Fruit fly (Drosophila melanogaster) whole organism, adult: ENCODE results near the gene CG6937.

Experiments
- CG11617 ChIP-seq: fragments of 200-800 bp; sonication (Bioruptor generic); optimal IDR thresholded peaks from 2 replicates; lab custom pipeline; 2017; ENCODE audit warnings: mild to moderate bottlenecking, missing biosample characterization, missing genetic modification reagents, missing genetic modification characterization
- CG12768 ChIP-seq: fragments of 200-800 bp; sonication (Bioruptor generic); optimal IDR thresholded peaks from 2 replicates; lab custom pipeline; 2017; ENCODE audit warnings: missing biosample characterization, missing genetic modification characterization, mild to moderate bottlenecking, moderate library complexity, missing genetic modification reagents
- CG14711 ChIP-seq: fragments of 200-800 bp; sonication (Bioruptor generic); optimal IDR thresholded peaks from 2 replicates; lab custom pipeline; 2018; ENCODE audit warnings: missing biosample characterization, mild to moderate bottlenecking, missing genetic modification characterization, moderate library complexity
- CG1620 ChIP-seq: fragments of 200-800 bp; sonication (Bioruptor generic); optimal IDR thresholded peaks from 2 replicates; lab custom pipeline; 2016; ENCODE audit warnings: missing biosample characterization, missing genetic modification characterization
- CG33017 ChIP-seq: fragments of 200-800 bp; sonication (Bioruptor generic); optimal IDR thresholded peaks from 2 replicates; lab custom pipeline; 2018; ENCODE audit warnings: missing biosample characterization, mild to moderate bottlenecking, missing genetic modification characterization, moderate library complexity
- CG5204 ChIP-seq: fragments of 200-800 bp; sonication (Bioruptor generic); optimal IDR thresholded peaks from 2 replicates; lab custom pipeline; 2016; ENCODE audit warnings: missing biosample characterization, missing genetic modification characterization
- CG7045 ChIP-seq: fragments of 200-800 bp; sonication (Bioruptor generic); optimal IDR thresholded peaks from 2 replicates; lab custom pipeline; 2017; ENCODE audit warnings: missing biosample characterization, mild to moderate bottlenecking, missing genetic modification characterization
- CG7101 ChIP-seq: fragments of 200-800 bp; sonication (Bioruptor generic); optimal IDR thresholded peaks from 2 replicates; lab custom pipeline; 2018; ENCODE audit warnings: missing biosample characterization, mild to moderate bottlenecking, missing genetic modification characterization, moderate library complexity
- Clk ChIP-seq: fragments of 200-800 bp; sonication (Bioruptor generic); optimal IDR thresholded peaks from 2 replicates; lab custom pipeline; 2017; ENCODE audit warnings: missing biosample characterization, missing genetic modification characterization
- Crg-1 ChIP-seq: fragments of 200-800 bp; sonication (Bioruptor generic); optimal IDR thresholded peaks from 2 replicates; lab custom pipeline; 2016; ENCODE audit warnings: missing biosample characterization, missing genetic modification characterization
- Hr96 ChIP-seq: fragments of 200-800 bp; sonication (Bioruptor generic); optimal IDR thresholded peaks from 2 replicates; lab custom pipeline; 2016; ENCODE audit warnings: missing biosample characterization, missing genetic modification characterization
- Mnt ChIP-seq: fragments of 200-800 bp; sonication (Bioruptor generic); optimal IDR thresholded peaks from 2 replicates; lab custom pipeline; 2016; ENCODE audit warnings: missing biosample characterization, mild to moderate bottlenecking, missing genetic modification characterization
- bab1 ChIP-seq: fragments of 200-800 bp; sonication (Bioruptor generic); optimal IDR thresholded peaks from 3 replicates; lab custom pipeline; 2019; ENCODE audit warnings: missing biosample characterization, mild to moderate bottlenecking, missing genetic modification characterization, moderate library complexity
- cic ChIP-seq: fragments of 200-800 bp; sonication (Bioruptor generic); optimal IDR thresholded peaks from 2 replicates; lab custom pipeline; 2017; ENCODE audit warnings: missing biosample characterization, mild to moderate bottlenecking, missing genetic modification characterization, moderate library complexity
- cnc ChIP-seq, 2 experiments: fragments of >200 bp; optimal IDR thresholded peaks; 2 replicates each; lab custom pipeline; 2017
- kay ChIP-seq: fragments of 200-800 bp; sonication (Bioruptor generic); peaks from one replicate; lab custom pipeline; 2016; ENCODE audit warnings: missing biosample characterization, missing genetic modification characterization, borderline replicate concordance
- ovo ChIP-seq: fragments of 200-800 bp; sonication (Bioruptor generic); optimal IDR thresholded peaks from 2 replicates; lab custom pipeline; 2016; ENCODE audit warnings: missing biosample characterization, missing genetic modification characterization
- pad ChIP-seq: fragments of 200-800 bp; sonication (Bioruptor generic); optimal IDR thresholded peaks from 3 replicates; lab custom pipeline; 2017; ENCODE audit warnings: missing biosample characterization, missing genetic modification characterization, mild to moderate bottlenecking, moderate library complexity, missing genetic modification reagents
- tj ChIP-seq: fragments of 200-800 bp; sonication (Bioruptor generic); optimal IDR thresholded peaks from 3 replicates; lab custom pipeline; 2017; ENCODE audit warnings: missing biosample characterization, mild to moderate bottlenecking, missing genetic modification characterization, moderate library complexity
- toe ChIP-seq: fragments of 200-800 bp; sonication (Bioruptor generic); optimal IDR thresholded peaks from 2 replicates; lab custom pipeline; 2016; ENCODE audit warnings: missing biosample characterization, missing genetic modification characterization

The CG6937 gene

dm6 chr3R:22584582-22584981, at the start of gene CG6937, which contains the start of gene CG33107:
Gene CG6937, plus strand, starts transcription at chr3R:22584773.
Gene CG33107, minus strand, starts transcription at chr3R:22584718.
- no peak for TF ChIP-seq kay
- TF ChIP-seq Mnt (GFP tag; lab: Kevin White, UChicago) = peak; percentile 97

dm6 chr3R:22535945-22536344, 48.6 kb upstream of the CG6937 start:
- TF ChIP-seq Crg-1 (no peak), cnc (optimal IDR thresholded peaks at IDR 0.05; lab: Kevin White, UChicago) (no peak), cic (no peak), Clk (no peak), tj (GFP tag; lab: Kevin White, UChicago) (no peak), ovo (GFP tag; lab: Kevin White, UChicago) (no peak), CG5204 (no peak), bab1 (no peak), CG12768 (no peak), CG14711 (tag; lab: Kevin White, UChicago) (no peak), toe (GFP tag; lab: Kevin White, UChicago) (no peak), CG7101 (no peak), kay (no peak), CG7045 (no peak), CG1620 (GFP tag; lab: Kevin White, UChicago) (no peak), CG33017 (tag; lab: Kevin White, UChicago) (no peak), pad (no peak), Mnt (GFP tag; lab: Kevin White, UChicago) (no peak), Hr96 (GFP tag; lab: Kevin White, UChicago) (no peak), CG11617 (GFP tag; lab: Kevin White, UChicago) (no peak)

- TF ChIP-seq ovo (GFP tag; lab: Kevin White, UChicago) (no peak), CG1620 (GFP tag; lab: Kevin White, UChicago) (no peak), kay (no peak), CG14711 (tag; lab: Kevin White, UChicago) (no peak), CG11617 (GFP tag; lab: Kevin White, UChicago) (no peak), Crg-1 (no peak), pad (no peak), bab1 (no peak), Mnt (GFP tag; lab: Kevin White, UChicago) (no peak), CG12768 (no peak), cic (no peak), toe (GFP tag; lab: Kevin White, UChicago) (no peak), Hr96 (GFP tag; lab: Kevin White, UChicago) (no peak), CG5204 (no peak), CG33017 (tag; lab: Kevin White, UChicago) (no peak), CG7045 (no peak)
Observed at dm6 chr3R:22536504-22537423, 47.8 kb upstream of the CG6937 start.

dm6 chr3R:22538877-22539276, 45.7 kb upstream of the CG6937 start:
- no peak for TF ChIP-seq cnc (optimal IDR thresholded peaks at IDR 0.05; lab: Kevin White, UChicago)

- TF ChIP-seq CG7101 = no peak
- peak; percentile 76 for TF ChIP-seq tj (GFP tag; lab: Kevin White, UChicago)
Observed at dm6 chr3R:22539762-22540161, 44.8 kb upstream of the CG6937 start, which contains the start of gene CG5326. Gene CG5326, minus strand, starts transcription at chr3R:22539919.

- no peak for TF ChIP-seq bab1
- no peak for TF ChIP-seq CG1620 (GFP tag; lab: Kevin White, UChicago)
- no peak for TF ChIP-seq toe (GFP tag; lab: Kevin White, UChicago)
- no peak for TF ChIP-seq tj (GFP tag; lab: Kevin White, UChicago)
- TF ChIP-seq cnc (optimal IDR thresholded peaks at IDR 0.05; lab: Kevin White, UChicago) = no peak
- no peak for TF ChIP-seq Mnt (GFP tag; lab: Kevin White, UChicago)
- TF ChIP-seq CG7101 = no peak
Observed at dm6 chr3R:22540686-22541085, 43.9 kb upstream of the CG6937 start.

dm6 chr3R:22542773-22543411, 41.7 kb upstream of the CG6937 start:
- TF ChIP-seq pad = no peak
- TF ChIP-seq Hr96 (GFP tag; lab: Kevin White, UChicago) = no peak
- peak; percentile 53 for TF ChIP-seq bab1
- no peak for TF ChIP-seq cnc (optimal IDR thresholded peaks at IDR 0.05; lab: Kevin White, UChicago)
- TF ChIP-seq tj (GFP tag; lab: Kevin White, UChicago) = peak; percentile 92
- TF ChIP-seq Mnt (GFP tag; lab: Kevin White, UChicago) = peak; percentile 35
- no peak for TF ChIP-seq ovo (GFP tag; lab: Kevin White, UChicago)
